Fruit fly (Drosophila melanogaster) whole organism, embryonic: Measurements from ENCODE around the gene CG15537.

ENCODE experiments used
- Aef1 ChIP-seq: fragments of 200-800 bp; sonication (Bioruptor generic); IDR thresholded peaks from 3 replicates; pipeline ENCODE4 v1.3.6; 2022; ENCODE audit warnings: missing biosample characterization, missing genetic modification characterization
- Blimp-1 ChIP-seq: fragments of 200-800 bp; sonication (Bioruptor generic); optimal IDR thresholded peaks from 3 replicates; lab custom pipeline; 2018; ENCODE audit warnings: missing biosample characterization, missing genetic modification characterization, mild to moderate bottlenecking, moderate library complexity, missing genetic modification reagents
- CG10565 ChIP-seq: fragments of 200-800 bp; sonication (Bioruptor generic); optimal IDR thresholded peaks from 3 replicates; lab custom pipeline; 2016; ENCODE audit warnings: missing biosample characterization, mild to moderate bottlenecking, missing genetic modification characterization
- CG10979 ChIP-seq: fragments of 200-800 bp; sonication (Bioruptor generic); optimal IDR thresholded peaks from 2 replicates; lab custom pipeline; 2018; ENCODE audit warnings: missing biosample characterization, mild to moderate bottlenecking, missing genetic modification characterization, moderate library complexity
- CG11085 ChIP-seq: fragments of 200-800 bp; sonication (Bioruptor generic); IDR thresholded peaks from 2 replicates; pipeline ENCODE4 v1.3.6; 2022; ENCODE audit warnings: missing biosample characterization, missing genetic modification characterization
- CG15514 ChIP-seq: fragments of 200-800 bp; sonication (Bioruptor generic); optimal IDR thresholded peaks from 3 replicates; lab custom pipeline; 2017; ENCODE audit warnings: missing biosample characterization, missing genetic modification characterization, mild to moderate bottlenecking, moderate library complexity, missing genetic modification reagents
- CG15696 ChIP-seq: fragments of 200-800 bp; sonication (Bioruptor generic); optimal IDR thresholded peaks from 2 replicates; lab custom pipeline; 2019; ENCODE audit warnings: missing biosample characterization, mild to moderate bottlenecking, missing genetic modification characterization, moderate library complexity
- CG17829 ChIP-seq: fragments of 200-800 bp; optimal IDR thresholded peaks from 2 replicates; lab custom pipeline; 2019; ENCODE audit warnings: missing biosample characterization, mild to moderate bottlenecking, missing genetic modification characterization, moderate library complexity
- CG18262 ChIP-seq: fragments of 200-800 bp; optimal IDR thresholded peaks from 3 replicates; lab custom pipeline; 2019; ENCODE audit warnings: missing biosample characterization, mild to moderate bottlenecking, missing genetic modification characterization, moderate library complexity
- CG4360 ChIP-seq: fragments of 200-800 bp; sonication (Bioruptor generic); IDR thresholded peaks from 2 replicates; pipeline ENCODE4 v1.3.6; 2022; ENCODE audit warnings: missing biosample characterization, missing genetic modification characterization
- CG4617 ChIP-seq: fragments of 200-800 bp; sonication (Bioruptor generic); optimal IDR thresholded peaks from 3 replicates; lab custom pipeline; 2016; ENCODE audit warnings: missing biosample characterization, missing genetic modification characterization, borderline replicate concordance
- CG5180 ChIP-seq: fragments of 200-800 bp; sonication (Bioruptor generic); optimal IDR thresholded peaks from 3 replicates; lab custom pipeline; 2017; ENCODE audit warnings: missing biosample characterization, missing genetic modification characterization, mild to moderate bottlenecking, moderate library complexity, missing genetic modification reagents
- CG6683 ChIP-seq: fragments of 200-800 bp; sonication (Bioruptor generic); optimal IDR thresholded peaks from 2 replicates; lab custom pipeline; 2017; ENCODE audit warnings: missing biosample characterization, mild to moderate bottlenecking, missing genetic modification characterization, missing genetic modification reagents
- CG6813 ChIP-seq: fragments of 200-800 bp; sonication (Bioruptor generic); optimal IDR thresholded peaks from 2 replicates; lab custom pipeline; 2017; ENCODE audit warnings: missing biosample characterization, missing genetic modification characterization, mild to moderate bottlenecking, moderate library complexity, missing genetic modification reagents
- CG7839 ChIP-seq: fragments of 200-800 bp; sonication (Bioruptor generic); optimal IDR thresholded peaks from 3 replicates; lab custom pipeline; 2018; ENCODE audit warnings: missing biosample characterization, mild to moderate bottlenecking, missing genetic modification characterization, moderate library complexity
- CG9437 ChIP-seq: fragments of 200-800 bp; sonication (Bioruptor generic); optimal IDR thresholded peaks from 2 replicates; lab custom pipeline; 2018; ENCODE audit warnings: missing biosample characterization, mild to moderate bottlenecking, missing genetic modification characterization
- Dref ChIP-seq: fragments of 200-800 bp; sonication (Bioruptor generic); IDR thresholded peaks from 2 replicates; pipeline ENCODE4 v1.3.6; 2022; ENCODE audit warnings: missing biosample characterization, missing genetic modification characterization
- Drgx ChIP-seq: fragments of 200-800 bp; sonication (Bioruptor generic); IDR thresholded peaks from 2 replicates; pipeline ENCODE4 v1.3.6; 2022; ENCODE audit warnings: missing biosample characterization, missing genetic modification characterization
- E2f1 ChIP-seq: fragments of 200-800 bp; sonication (Bioruptor generic); IDR thresholded peaks from 2 replicates; pipeline ENCODE4 v1.3.6; 2022; ENCODE audit warnings: missing biosample characterization, missing genetic modification characterization
- Elba2 ChIP-seq: fragments of 200-800 bp; sonication (Bioruptor generic); optimal IDR thresholded peaks from 3 replicates; lab custom pipeline; 2016; ENCODE audit warnings: missing biosample characterization, missing genetic modification characterization
- H15 ChIP-seq: fragments of 200-800 bp; sonication (Bioruptor generic); IDR thresholded peaks from 3 replicates; pipeline ENCODE4 v1.3.6; 2022; ENCODE audit warnings: missing biosample characterization, missing genetic modification characterization
- Hmr ChIP-seq: fragments of 200-800 bp; sonication (Bioruptor generic); optimal IDR thresholded peaks from 3 replicates; lab custom pipeline; 2017; ENCODE audit warnings: mild to moderate bottlenecking, missing biosample characterization, missing genetic modification reagents, missing genetic modification characterization
- MTF-1 ChIP-seq: fragments of 200-800 bp; sonication (Bioruptor generic); optimal IDR thresholded peaks from 2 replicates; lab custom pipeline; 2018; ENCODE audit warnings: missing biosample characterization, mild to moderate bottlenecking, missing genetic modification characterization, borderline replicate concordance
- Med ChIP-seq: fragments of 200-800 bp; sonication (Bioruptor generic); peaks from one replicate; lab custom pipeline; 2016; ENCODE audit warnings: missing biosample characterization, missing genetic modification characterization, mild to moderate bottlenecking, inconsistent platforms, moderate library complexity
- Pdp1 ChIP-seq, 2 experiments: fragments of 200-800 bp; sonication (Bioruptor generic); optimal IDR thresholded peaks; 3 replicates each; lab custom pipeline; 2016; ENCODE audit warnings: missing biosample characterization in 2 of 2, missing genetic modification characterization in 2 of 2, mild to moderate bottlenecking in 1 of 2, moderate library complexity in 1 of 2
- Ptx1 ChIP-seq: fragments of 200-800 bp; sonication (Bioruptor generic); IDR thresholded peaks from 2 replicates; pipeline ENCODE4 v1.3.6; 2022; ENCODE audit warnings: missing biosample characterization, missing genetic modification characterization
- Sox102F ChIP-seq: fragments of 200-800 bp; sonication (Bioruptor generic); optimal IDR thresholded peaks from 2 replicates; lab custom pipeline; 2018; ENCODE audit warnings: missing biosample characterization, mild to moderate bottlenecking, missing genetic modification characterization, moderate library complexity
- Sry-δ ChIP-seq: fragments of 200-800 bp; sonication (Bioruptor generic); optimal IDR thresholded peaks from 2 replicates; lab custom pipeline; 2016; ENCODE audit warnings: missing biosample characterization, missing genetic modification characterization
- aop ChIP-seq: fragments of 200-800 bp; sonication (Bioruptor generic); IDR thresholded peaks from 2 replicates; pipeline ENCODE4 v1.3.6; 2022; ENCODE audit warnings: missing biosample characterization, missing genetic modification characterization
- bowl ChIP-seq: fragments of 200-800 bp; sonication (Bioruptor generic); IDR thresholded peaks from 2 replicates; pipeline ENCODE4 v1.3.6; 2022; ENCODE audit warnings: missing biosample characterization, missing genetic modification characterization
- bsh ChIP-seq, 2 experiments: fragments of 200-800 bp; sonication (Bioruptor generic); optimal IDR thresholded peaks; 2 replicates each; lab custom pipeline; 2017 to 2018; ENCODE audit warnings: mild to moderate bottlenecking in 2 of 2, missing biosample characterization in 2 of 2, missing genetic modification characterization in 2 of 2, moderate library complexity in 1 of 2
- caup ChIP-seq: fragments of 200-800 bp; sonication (Bioruptor generic); optimal IDR thresholded peaks from 3 replicates; lab custom pipeline; 2017; ENCODE audit warnings: missing biosample characterization, mild to moderate bottlenecking, missing genetic modification characterization, moderate library complexity; ENCODE audit not compliant: severe bottlenecking
- dmrt11E ChIP-seq: fragments of 200-800 bp; sonication (Bioruptor generic); optimal IDR thresholded peaks from 3 replicates; lab custom pipeline; 2018; ENCODE audit warnings: missing biosample characterization, mild to moderate bottlenecking, missing genetic modification characterization, moderate library complexity
- ewg ChIP-seq: fragments of 200-800 bp; sonication (Bioruptor generic); optimal IDR thresholded peaks from 3 replicates; lab custom pipeline; 2017; ENCODE audit warnings: mild to moderate bottlenecking, missing biosample characterization, missing genetic modification reagents, missing genetic modification characterization
- gcm ChIP-seq: fragments of 200-800 bp; sonication (Bioruptor generic); optimal IDR thresholded peaks from 2 replicates; lab custom pipeline; 2019; ENCODE audit warnings: missing biosample characterization, mild to moderate bottlenecking, missing genetic modification characterization, moderate library complexity
- gem ChIP-seq: fragments of 200-800 bp; sonication (Bioruptor generic); optimal IDR thresholded peaks from 2 replicates; lab custom pipeline; 2019; ENCODE audit warnings: missing biosample characterization, mild to moderate bottlenecking, missing genetic modification characterization, moderate library complexity
- gfzf ChIP-seq: fragments of 200-800 bp; sonication (Bioruptor generic); optimal IDR thresholded peaks from 2 replicates; lab custom pipeline; 2016; ENCODE audit warnings: missing biosample characterization, mild to moderate bottlenecking, missing genetic modification characterization, moderate library complexity
- grn ChIP-seq: fragments of 200-800 bp; sonication (Bioruptor generic); optimal IDR thresholded peaks from 3 replicates; lab custom pipeline; 2017; ENCODE audit warnings: missing biosample characterization, missing genetic modification characterization
- hkb ChIP-seq, 2 experiments: fragments of 200-800 bp in 1 of 2; fragments of >200 bp in 1 of 2; sonication (Bioruptor generic) in 1 of 2; IDR thresholded peaks in 1 of 2; optimal IDR thresholded peaks in 1 of 2; 2 replicates each; pipeline versions ENCODE4 v1.3.6 to Lab custom; 2017 to 2022; ENCODE audit warnings: missing biosample characterization in 1 of 2, missing genetic modification characterization in 1 of 2
- ind ChIP-seq: fragments of 200-800 bp; sonication (Bioruptor generic); optimal IDR thresholded peaks from 3 replicates; lab custom pipeline; 2016; ENCODE audit warnings: missing biosample characterization, missing genetic modification characterization
- mirr ChIP-seq: fragments of 200-800 bp; sonication (Bioruptor generic); optimal IDR thresholded peaks from 3 replicates; lab custom pipeline; 2018; ENCODE audit warnings: missing biosample characterization, mild to moderate bottlenecking, missing genetic modification characterization
- p53 ChIP-seq: fragments of 200-800 bp; sonication (Bioruptor generic); optimal IDR thresholded peaks from 2 replicates; lab custom pipeline; 2016; ENCODE audit warnings: missing biosample characterization, missing genetic modification characterization
- phol ChIP-seq: fragments of 200-800 bp; sonication (Bioruptor generic); optimal IDR thresholded peaks from 3 replicates; lab custom pipeline; 2018; ENCODE audit warnings: missing biosample characterization, mild to moderate bottlenecking, missing genetic modification characterization, moderate library complexity
- sens-2 ChIP-seq: fragments of 200-800 bp; sonication (Bioruptor generic); IDR thresholded peaks from 2 replicates; pipeline ENCODE4 v1.3.6; 2022; ENCODE audit warnings: missing biosample characterization, missing genetic modification characterization
- sna ChIP-seq: fragments of 200-800 bp; sonication (Bioruptor generic); IDR thresholded peaks from 2 replicates; pipeline ENCODE4 v1.3.6; 2022; ENCODE audit warnings: missing biosample characterization, missing genetic modification characterization; ENCODE audit not compliant: partially characterized antibody
- tio ChIP-seq: fragments of 200-800 bp; sonication (Bioruptor generic); optimal IDR thresholded peaks from 2 replicates; lab custom pipeline; 2017; ENCODE audit warnings: missing biosample characterization, missing genetic modification characterization, inconsistent platforms
- unc-4 ChIP-seq: fragments of 200-800 bp; sonication (Bioruptor generic); IDR thresholded peaks from 2 replicates; pipeline ENCODE4 v1.3.6; 2022; ENCODE audit warnings: missing biosample characterization, missing genetic modification characterization; ENCODE audit not compliant: partially characterized antibody
- vvl ChIP-seq: fragments of 200-800 bp; sonication (Bioruptor generic); IDR thresholded peaks from 2 replicates; pipeline ENCODE4 v1.3.6; 2022; ENCODE audit warnings: missing biosample characterization, missing genetic modification characterization

CG15537 gene

dm6 chr3R:30391950-30392349, 51.4 kb downstream of the CG15537 start (continued):
- TF ChIP-seq phol (tag; lab: Kevin White, UChicago) (peak; percentile 30), bsh (GFP tag; optimal IDR thresholded peaks at IDR 0.05; lab: Kevin White, UChicago) (peak in 1 of 2 experiments; percentile 41), ind (GFP tag; lab: Kevin White, UChicago) (peak; percentile 5), CG6813 (GFP tag; lab: Kevin White, UChicago) (no peak), CG7839 (peak; percentile 29), CG11085 (GFP tag; lab: Robert Waterston, UW) (no peak), Ptx1 (GFP tag; lab: Robert Waterston, UW) (no peak), sna (GFP tag; lab: Robert Waterston, UW) (no peak), Elba2 (GFP tag; lab: Kevin White, UChicago) (no peak), gem (tag; lab: Kevin White, UChicago) (peak; percentile 44), ewg (no peak), CG18262 (tag; lab: Kevin White, UChicago) (peak; percentile 32), Sry-δ (no peak), dmrt11E (peak; percentile 51), Aef1 (0 out of 3 replicates have a peak, but pooled peaks have one; percentile 11), vvl (0 out of 2 replicates have a peak, but pooled peaks have one; percentile 14), CG17829 (tag; lab: Kevin White, UChicago) (peak; percentile 32), Sox102F (GFP tag; lab: Kevin White, UChicago) (peak; percentile 15), sens-2 (no peak), CG15696 (tag; lab: Kevin White, UChicago) (peak; percentile 19), CG9437 (GFP tag; lab: Kevin White, UChicago) (no peak), CG10979 (tag; lab: Kevin White, UChicago) (peak; percentile 38), Med (GFP tag; lab: Kevin White, UChicago) (peak; percentile 73), Blimp-1 (GFP tag; lab: Kevin White, UChicago) (peak; percentile 19)

dm6 chr3R:30391098-30391497, 52.3 kb downstream of the CG15537 start:
- TF ChIP-seq tio (GFP tag; lab: Kevin White, UChicago) (no peak), MTF-1 (GFP tag; lab: Kevin White, UChicago) (peak; percentile 71), bowl (GFP tag; lab: Robert Waterston, UW) (no peak), unc-4 (no peak), Pdp1 (GFP tag; optimal IDR thresholded peaks at IDR 0.05; lab: Kevin White, UChicago) (peak in 1 of 2 experiments; percentile 31), phol (tag; lab: Kevin White, UChicago) (peak; percentile 24), CG15514 (peak; percentile 35), hkb (optimal IDR thresholded peaks at IDR 0.05; lab: Kevin White, UChicago) (no peak), hkb (GFP tag; IDR thresholded peaks at IDR 0.05; lab: Robert Waterston, UW) (no peak), Dref (0 out of 2 replicates have a peak, but pooled peaks have one; percentile 8), CG10565 (GFP tag; lab: Kevin White, UChicago) (no peak), grn (GFP tag; lab: Kevin White, UChicago) (peak; percentile 52), CG4360 (GFP tag; lab: Robert Waterston, UW) (no peak), E2f1 (GFP tag; lab: Robert Waterston, UW) (no peak)

DNA sequence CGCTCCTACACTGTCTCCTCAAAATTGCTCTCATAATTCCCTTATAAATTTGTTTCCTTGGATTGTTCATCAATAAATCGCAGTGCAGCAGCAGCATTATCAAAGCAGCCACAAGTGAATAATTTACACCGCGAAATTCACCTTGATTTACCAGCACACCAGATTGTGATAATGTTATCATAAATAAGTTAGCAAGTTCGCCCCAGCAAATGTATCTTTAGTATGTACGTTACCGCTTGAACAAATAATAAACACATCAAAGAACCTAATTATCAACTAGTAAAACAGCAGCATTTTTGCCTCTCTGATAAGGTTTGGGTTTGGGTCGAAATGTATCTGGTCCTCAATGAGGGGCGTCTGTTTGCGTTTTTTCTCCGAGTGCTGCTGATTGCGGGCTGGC, 53.1 kb downstream of the CG15537 start:
- TF ChIP-seq p53 (no peak), mirr (GFP tag; lab: Kevin White, UChicago) (peak; percentile 91), gfzf (no peak), Drgx (GFP tag; lab: Robert Waterston, UW) (no peak), aop (no peak), Hmr (no peak), caup (peak; percentile 30), gcm (GFP tag; lab: Kevin White, UChicago) (no peak), H15 (GFP tag; lab: Robert Waterston, UW) (no peak), CG6683 (GFP tag; lab: Kevin White, UChicago) (no peak), CG4617 (GFP tag; lab: Kevin White, UChicago) (no peak), CG5180 (GFP tag; lab: Kevin White, UChicago) (no peak)
